Worm (Caenorhabditis elegans): ENCODE data around the gene F57B1.1.

The F57B1.1 gene

ce11 chrV:13201229-13201833 lies 5.9 kb upstream of the F57B1.1 start:
- peak; percentile 92 for TF ChIP-seq egrh-3 (GFP tag; IDR thresholded peaks at IDR 0.05)
- 0 out of 2 replicates have a peak, but pooled peaks have one; percentile 52 for TF ChIP-seq lin-26 (GFP tag; IDR thresholded peaks at IDR 0.05)

ce11 chrV:13200609-13201008 lies 5.2 kb upstream of the F57B1.1 start:
- TF ChIP-seq ceh-27 (GFP tag; optimal IDR thresholded peaks at IDR 0.05) (peak; percentile 34), lin-40 (tag; optimal IDR thresholded peaks at IDR 0.05) (peak; percentile 0), hlh-26 (GFP tag; conservative IDR thresholded peaks at IDR 0.05) (no peak), mxl-1 (tag; optimal IDR thresholded peaks at IDR 0.05) (no peak)

- TF ChIP-seq egrh-3 (GFP tag; IDR thresholded peaks at IDR 0.05), result peak; percentile 93
- TF ChIP-seq zfh-2 (GFP tag; conservative IDR thresholded peaks at IDR 0.05), result peak; percentile 56; the same call in 1 of the 2 replicates
Observed at ce11 chrV:13198449-13199067, 3.1 kb upstream of the F57B1.1 start.

ce11 chrV:13197823-13198222 lies 2.4 kb upstream of the F57B1.1 start, which contains the start of gene F57B1.9:
Gene F57B1.9, minus strand, starts transcription at chrV:13197923.
- TF ChIP-seq rec-8 (tag; optimal IDR thresholded peaks at IDR 0.05) (no peak), chd-7 (tag; optimal IDR thresholded peaks at IDR 0.05) (no peak), F52B5.7 (tag; optimal IDR thresholded peaks at IDR 0.05) (no peak), tbx-9 (tag; optimal IDR thresholded peaks at IDR 0.05; ENCODE audit: borderline replicate concordance) (no peak), zfh-2 (GFP tag; conservative IDR thresholded peaks at IDR 0.05) (no peak), attf-5 (GFP tag; optimal IDR thresholded peaks at IDR 0.05) (no peak), snpc-4 (GFP tag; optimal IDR thresholded peaks at IDR 0.05) (no peak), snpc-4 (tag; optimal IDR thresholded peaks at IDR 0.05) (no peak), rcor-1 (GFP tag; IDR thresholded peaks at IDR 0.05) (no peak), lsl-1 (GFP tag; optimal IDR thresholded peaks at IDR 0.05) (no peak), D2030.7 (GFP tag; IDR thresholded peaks at IDR 0.05) (no peak), atf-7 (tag; optimal IDR thresholded peaks at IDR 0.05) (no peak), madf-6 (GFP tag; IDR thresholded peaks at IDR 0.05) (no peak), attf-3 (GFP tag; conservative IDR thresholded peaks at IDR 0.05) (no peak)

- TF ChIP-seq lsl-1 (GFP tag; optimal IDR thresholded peaks at IDR 0.05), result peak; percentile 88
- no peak for TF ChIP-seq die-1 (tag; optimal IDR thresholded peaks at IDR 0.05)
- TF ChIP-seq ekl-4 (GFP tag; IDR thresholded peaks at IDR 0.05), result no peak
- no peak for TF ChIP-seq hrde-1 (tag; optimal IDR thresholded peaks at IDR 0.05; ENCODE audit: borderline replicate concordance)
- TF ChIP-seq Y67H2A.10 (GFP tag; conservative IDR thresholded peaks at IDR 0.05), result no peak
- no peak for TF ChIP-seq aptf-3 (GFP tag; IDR thresholded peaks at IDR 0.05)
- no peak for TF ChIP-seq athp-1 (tag; optimal IDR thresholded peaks at IDR 0.05)
- TF ChIP-seq ztf-3 (GFP tag; optimal IDR thresholded peaks at IDR 0.05), result no peak
- TF ChIP-seq lir-1 (GFP tag; conservative IDR thresholded peaks at IDR 0.05), result no peak
- TF ChIP-seq madf-8 (GFP tag; conservative IDR thresholded peaks at IDR 0.05), result peak; percentile 95
- no peak for TF ChIP-seq hmg-20 (GFP tag; IDR thresholded peaks at IDR 0.05)
- 0 out of 2 replicates have a peak, but pooled peaks have one; percentile 35 for TF ChIP-seq attf-3 (GFP tag; conservative IDR thresholded peaks at IDR 0.05)
- TF ChIP-seq pbrm-1 (GFP tag; IDR thresholded peaks at IDR 0.05), result no peak
- no peak for TF ChIP-seq nhr-27 (tag; optimal IDR thresholded peaks at IDR 0.05)
- no peak for TF ChIP-seq K11D2.4 (GFP tag; IDR thresholded peaks at IDR 0.05)
- no peak for TF ChIP-seq attf-6 (GFP tag; IDR thresholded peaks at IDR 0.05)
- TF ChIP-seq efl-1 (GFP tag; optimal IDR thresholded peaks at IDR 0.05), result peak; percentile 77
- no peak for TF ChIP-seq rec-8 (tag; optimal IDR thresholded peaks at IDR 0.05)
- no peak for TF ChIP-seq dpl-1 (GFP tag; optimal IDR thresholded peaks at IDR 0.05)
- peak; percentile 36 for TF ChIP-seq F49E8.2 (tag; optimal IDR thresholded peaks at IDR 0.05; ENCODE audit: insufficient read depth)
- no peak for TF ChIP-seq unc-130 (GFP tag; optimal IDR thresholded peaks at IDR 0.05)
- no peak for TF ChIP-seq gei-17 (GFP tag; optimal IDR thresholded peaks at IDR 0.05)
- no peak for TF ChIP-seq egrh-3 (GFP tag; IDR thresholded peaks at IDR 0.05)
Observed at ce11 chrV:13193488-13194042, 1.9 kb downstream of the F57B1.1 start, which contains the start of gene sun-1. Gene sun-1, minus strand, starts transcription at chrV:13193538.

Data from whole organism, young adult.